Worm (Caenorhabditis elegans): ENCODE measurements around the gene Y54G11A.2.
"Not testable (repeated sequence)": the region's sequence is repeated elsewhere in the genome, so short reads cannot be mapped to it uniquely, and the experiment has no call there.

- not testable (repeated sequence) for TF ChIP-seq jun-1 (tag; optimal IDR thresholded peaks at IDR 0.05); unc-62 (GFP tag; optimal IDR thresholded peaks at IDR 0.05); hpl-2 (GFP tag; optimal IDR thresholded peaks at IDR 0.05); lin-35 (GFP tag; optimal IDR thresholded peaks at IDR 0.05); pag-3 (tag; optimal IDR thresholded peaks at IDR 0.05; ENCODE audit: borderline replicate concordance, insufficient read depth); dpl-1 (GFP tag; optimal IDR thresholded peaks at IDR 0.05)
Measured at ce11 chrII:14297050-14297449, 44.9 kb downstream of the Y54G11A.2 start, which contains the start of gene Y54G11A.7.
